Worm (Caenorhabditis elegans) whole organism, L4 larva: Measurements from ENCODE around the gene F57G4.10.

Experiments used
- F10B5.3 ChIP-seq: sonication (generic microtip); optimal IDR thresholded peaks from 2 replicates; lab custom pipeline; 2016; ENCODE audit warnings: mild to moderate bottlenecking, missing genetic modification characterization, missing compliant biosample characterization
- F37D6.2 ChIP-seq: sonication (generic microtip); optimal IDR thresholded peaks from 2 replicates; lab custom pipeline; 2016; ENCODE audit warnings: mild to moderate bottlenecking, missing genetic modification characterization, missing compliant biosample characterization
- T20F7.1 ChIP-seq: fragments of 200-800 bp; sonication (Bioruptor generic); optimal IDR thresholded peaks from 2 replicates; lab custom pipeline; 2018; ENCODE audit warnings: mild to moderate bottlenecking, missing genetic modification characterization, missing compliant biosample characterization
- Y48G9A.11 ChIP-seq: fragments of 200-800 bp; sonication (Bioruptor generic); IDR thresholded peaks from 2 replicates; pipeline ENCODE4 v1.3.6; 2022; ENCODE audit warnings: missing genetic modification reagents, missing genetic modification characterization, missing compliant biosample characterization
- Y5F2A.4 ChIP-seq: fragments of 200-800 bp; sonication (Bioruptor generic); optimal IDR thresholded peaks from 2 replicates; lab custom pipeline; 2018; ENCODE audit warnings: mild to moderate bottlenecking, missing genetic modification characterization, missing compliant biosample characterization
- Y75B8A.6 ChIP-seq: fragments of 200-800 bp; sonication (Bioruptor generic); IDR thresholded peaks from 2 replicates; pipeline ENCODE4 v1.3.6; 2022; ENCODE audit warnings: missing genetic modification reagents, missing genetic modification characterization, missing compliant biosample characterization
- ZK546.5 ChIP-seq, 2 experiments: sonication (generic microtip); optimal IDR thresholded peaks; 2 replicates each; lab custom pipeline; 2017; ENCODE audit warnings: missing biosample characterization in 2 of 2, missing genetic modification characterization in 2 of 2
- aha-1 ChIP-seq: fragments of 150-350 bp; peaks from one replicate; lab custom pipeline; 2014; ENCODE audit warnings: missing biosample characterization, missing genetic modification characterization
- aly-2 ChIP-seq: sonication (generic microtip); optimal IDR thresholded peaks from 2 replicates; lab custom pipeline; 2018; ENCODE audit warnings: missing biosample characterization, missing genetic modification characterization
- ceh-62 ChIP-seq: sonication (generic microtip); optimal IDR thresholded peaks from 2 replicates; lab custom pipeline; 2017; ENCODE audit warnings: missing biosample characterization, missing genetic modification characterization
- ces-1 ChIP-seq: fragments of 150-350 bp; sonication (generic microtip); optimal IDR thresholded peaks from 4 replicates; lab custom pipeline; 2014; ENCODE audit warnings: missing biosample characterization, missing genetic modification reagents, missing genetic modification characterization
- ctbp-1 ChIP-seq: fragments of 200-800 bp; sonication (Bioruptor generic); IDR thresholded peaks from 2 replicates; pipeline ENCODE4 v1.3.6; 2022; ENCODE audit warnings: missing genetic modification reagents, missing genetic modification characterization, missing compliant biosample characterization
- daf-12 ChIP-seq: fragments of 150-350 bp; optimal IDR thresholded peaks from 2 replicates; lab custom pipeline; 2014; ENCODE audit warnings: missing biosample characterization, missing genetic modification reagents, missing genetic modification characterization
- daf-16 ChIP-seq, 3 experiments: sonication (generic microtip); optimal IDR thresholded peaks; 2 replicates each; lab custom pipeline; 2016 to 2017; ENCODE audit warnings: missing genetic modification characterization in 3 of 3, missing genetic modification reagents in 3 of 3, mild to moderate bottlenecking in 2 of 3, missing compliant biosample characterization in 2 of 3, missing biosample characterization in 1 of 3, moderate library complexity in 1 of 3
- dmd-9 ChIP-seq: fragments of 200-800 bp; sonication (Bioruptor generic); IDR thresholded peaks from 2 replicates; pipeline ENCODE4 v1.3.6; 2022; ENCODE audit warnings: missing genetic modification reagents, missing genetic modification characterization, missing compliant biosample characterization
- duxl-1 ChIP-seq: sonication (generic microtip); optimal IDR thresholded peaks from 2 replicates; lab custom pipeline; 2016; ENCODE audit warnings: mild to moderate bottlenecking, missing genetic modification characterization, moderate library complexity, missing compliant biosample characterization; ENCODE audit not compliant: poor library complexity
- fos-1 ChIP-seq: fragments of 150-350 bp; optimal IDR thresholded peaks from 2 replicates; lab custom pipeline; 2014; ENCODE audit warnings: missing biosample characterization, missing genetic modification characterization
- hif-1 ChIP-seq, 2 experiments: sonication (generic microtip); optimal IDR thresholded peaks; 2 replicates each; lab custom pipeline; 2016 to 2017; ENCODE audit warnings: missing compliant biosample characterization in 2 of 2, missing genetic modification characterization in 2 of 2, missing genetic modification reagents in 2 of 2, missing genotype in 2 of 2, mild to moderate bottlenecking in 1 of 2
- jun-1 ChIP-seq: fragments of 150-350 bp; optimal IDR thresholded peaks from 2 replicates; lab custom pipeline; 2014; ENCODE audit warnings: missing biosample characterization, missing genetic modification reagents, missing genetic modification characterization
- lin-29 ChIP-seq: fragments of 200-800 bp; sonication (Bioruptor generic); IDR thresholded peaks from 2 replicates; pipeline ENCODE4 v1.3.6; 2022; ENCODE audit warnings: missing genetic modification reagents, missing genetic modification characterization, missing compliant biosample characterization
- lir-3 ChIP-seq: sonication (generic microtip); optimal IDR thresholded peaks from 2 replicates; lab custom pipeline; 2016; ENCODE audit warnings: mild to moderate bottlenecking, missing genetic modification characterization, missing compliant biosample characterization
- lsy-2 ChIP-seq, 2 experiments: fragments of 150-350 bp in 1 of 2; sonication (generic microtip) in 1 of 2; optimal IDR thresholded peaks; 2 replicates each; lab custom pipeline; 2014 to 2017; ENCODE audit warnings: missing biosample characterization in 2 of 2, missing genetic modification characterization in 2 of 2
- madf-9 ChIP-seq: fragments of 200-800 bp; sonication (Bioruptor generic); conservative IDR thresholded peaks from 2 replicates; pipeline ENCODE4 v1.3.6; 2022; ENCODE audit warnings: missing genetic modification reagents, missing genetic modification characterization, missing compliant biosample characterization
- mxl-2 ChIP-seq: fragments of 200-800 bp; sonication (Bioruptor generic); conservative IDR thresholded peaks from 2 replicates; pipeline ENCODE4 v1.3.6; 2022; ENCODE audit warnings: missing genetic modification reagents, missing genetic modification characterization, missing compliant biosample characterization
- mxl-3 ChIP-seq: fragments of 200-800 bp; sonication (Bioruptor generic); optimal IDR thresholded peaks from 2 replicates; lab custom pipeline; 2018; ENCODE audit warnings: mild to moderate bottlenecking, missing genetic modification characterization, missing compliant biosample characterization
- nhr-10 ChIP-seq: fragments of 150-350 bp; optimal IDR thresholded peaks from 2 replicates; lab custom pipeline; 2014; ENCODE audit warnings: missing biosample characterization, missing genetic modification characterization
- nhr-111 ChIP-seq: fragments of 200-800 bp; sonication (Bioruptor generic); optimal IDR thresholded peaks from 2 replicates; lab custom pipeline; 2018; ENCODE audit warnings: mild to moderate bottlenecking, missing genetic modification characterization, missing compliant biosample characterization
- nhr-237 ChIP-seq: sonication (generic microtip); optimal IDR thresholded peaks from 2 replicates; lab custom pipeline; 2017; ENCODE audit warnings: missing biosample characterization, missing genetic modification characterization
- nhr-48 ChIP-seq: sonication (generic microtip); optimal IDR thresholded peaks from 2 replicates; lab custom pipeline; 2016; ENCODE audit warnings: mild to moderate bottlenecking, missing genetic modification characterization, missing compliant biosample characterization
- nhr-6 ChIP-seq: fragments of 150-350 bp; optimal IDR thresholded peaks from 2 replicates; lab custom pipeline; 2014; ENCODE audit warnings: missing biosample characterization, missing genetic modification characterization
- pqm-1 ChIP-seq: sonication (generic microtip); optimal IDR thresholded peaks from 2 replicates; lab custom pipeline; 2017; ENCODE audit warnings: missing biosample characterization, missing genetic modification characterization
- rbr-2 ChIP-seq: sonication (generic microtip); optimal IDR thresholded peaks from 2 replicates; lab custom pipeline; 2016; ENCODE audit warnings: missing genotype, missing genetic modification characterization, missing compliant biosample characterization
- saeg-2 ChIP-seq: fragments of 200-800 bp; sonication (Bioruptor generic); IDR thresholded peaks from 2 replicates; pipeline ENCODE4 v1.3.6; 2022; ENCODE audit warnings: missing genetic modification reagents, missing genetic modification characterization, missing compliant biosample characterization
- sdz-12 ChIP-seq: fragments of 200-800 bp; sonication (Bioruptor generic); optimal IDR thresholded peaks from 2 replicates; lab custom pipeline; 2018; ENCODE audit warnings: mild to moderate bottlenecking, missing genetic modification characterization, missing compliant biosample characterization
- set-16 ChIP-seq: fragments of 200-800 bp; sonication (Bioruptor generic); IDR thresholded peaks from 2 replicates; pipeline ENCODE4 v1.3.6; 2022; ENCODE audit warnings: missing genetic modification reagents, missing genetic modification characterization, missing compliant biosample characterization
- skn-1 ChIP-seq: fragments of 150-350 bp; optimal IDR thresholded peaks from 2 replicates; lab custom pipeline; 2014; ENCODE audit warnings: missing biosample characterization, missing genetic modification characterization
- snpc-4 ChIP-seq: fragments of 150-350 bp; optimal IDR thresholded peaks from 2 replicates; lab custom pipeline; 2014; ENCODE audit warnings: missing biosample characterization, missing genetic modification characterization
- spr-1 ChIP-seq: sonication (generic microtip); optimal IDR thresholded peaks from 2 replicates; lab custom pipeline; 2016; ENCODE audit warnings: mild to moderate bottlenecking, missing genetic modification characterization, missing compliant biosample characterization
- tag-97 ChIP-seq: fragments of 200-800 bp; sonication (Bioruptor generic); IDR thresholded peaks from 2 replicates; pipeline ENCODE4 v1.3.6; 2022; ENCODE audit warnings: missing genetic modification characterization, missing compliant biosample characterization
- tra-1 ChIP-seq: fragments of 200-800 bp; sonication (Bioruptor generic); IDR thresholded peaks from 2 replicates; pipeline ENCODE4 v1.3.6; 2022; ENCODE audit warnings: missing genetic modification reagents, missing genetic modification characterization, missing compliant biosample characterization
- unc-62 ChIP-seq, 3 experiments: fragments of 150-350 bp in 1 of 3; sonication (generic microtip); optimal IDR thresholded peaks in 2 of 3; peaks in 1 of 3; 1 replicate in 1 of 3; 2 replicates in 2 of 3; lab custom pipeline; 2014 to 2017; ENCODE audit warnings: missing biosample characterization in 3 of 3, missing genetic modification characterization in 3 of 3, missing genetic modification reagents in 3 of 3, missing genotype in 1 of 3
- vab-7 ChIP-seq: fragments of 200-800 bp; sonication (Bioruptor generic); IDR thresholded peaks from 2 replicates; pipeline ENCODE4 v1.3.6; 2022; ENCODE audit warnings: missing genetic modification reagents, missing genetic modification characterization, missing compliant biosample characterization
- zag-1 ChIP-seq: fragments of 150-350 bp; optimal IDR thresholded peaks from 2 replicates; lab custom pipeline; 2014; ENCODE audit warnings: missing biosample characterization, missing genetic modification characterization
- zfp-3 ChIP-seq: fragments of 200-800 bp; sonication (Bioruptor generic); conservative IDR thresholded peaks from 2 replicates; pipeline ENCODE4 v1.3.6; 2022; ENCODE audit warnings: missing genetic modification reagents, missing genetic modification characterization, missing compliant biosample characterization
- zip-2 ChIP-seq: fragments of 150-350 bp; optimal IDR thresholded peaks from 2 replicates; lab custom pipeline; 2014; ENCODE audit warnings: missing biosample characterization, missing genetic modification characterization
- ztf-11 ChIP-seq: fragments of 150-350 bp; optimal IDR thresholded peaks from 2 replicates; lab custom pipeline; 2014; ENCODE audit warnings: missing biosample characterization, missing genetic modification characterization
- ztf-7 ChIP-seq: fragments of 150-350 bp; optimal IDR thresholded peaks from 2 replicates; lab custom pipeline; 2014; ENCODE audit warnings: missing biosample characterization, missing genetic modification characterization

F57G4.10 gene

ce11 chrV:17662260-17662659 is 33.6 kb downstream of the F57G4.10 start (continued):
- TF ChIP-seq dmd-9: no peak

- TF ChIP-seq mxl-2 (GFP tag; lab: Robert Waterston, UW): no peak
- TF ChIP-seq ZK546.5 (tag; optimal IDR thresholded peaks at IDR 0.05; lab: Kevin White, UChicago): no peak
- no peak for TF ChIP-seq tag-97 (GFP tag; lab: Robert Waterston, UW)
- TF ChIP-seq aly-2 (tag; lab: Kevin White, UChicago): no peak
- TF ChIP-seq zag-1 (tag; lab: Kevin White, UChicago): no peak
- no peak for TF ChIP-seq nhr-48
- TF ChIP-seq set-16 (GFP tag; lab: Robert Waterston, UW): peak; percentile 69
- no peak for TF ChIP-seq hif-1 (tag; optimal IDR thresholded peaks at IDR 0.05; lab: Kevin White, UChicago)
- TF ChIP-seq zfp-3: no peak
- TF ChIP-seq madf-9 (GFP tag; lab: Robert Waterston, UW): no peak
- TF ChIP-seq tra-1: no peak
- no peak for TF ChIP-seq saeg-2 (GFP tag; lab: Robert Waterston, UW)
- no peak for TF ChIP-seq zip-2 (tag; lab: Kevin White, UChicago)
- TF ChIP-seq nhr-6 (tag; lab: Kevin White, UChicago): no peak
- no peak for TF ChIP-seq Y5F2A.4
- TF ChIP-seq ztf-11 (tag; lab: Kevin White, UChicago): no peak
- no peak for TF ChIP-seq spr-1 (tag; lab: Kevin White, UChicago)
- TF ChIP-seq nhr-10 (tag; lab: Kevin White, UChicago): no peak
- no peak for TF ChIP-seq ctbp-1
- TF ChIP-seq vab-7: 0 out of 2 replicates have a peak, but pooled peaks have one; percentile 29
- TF ChIP-seq skn-1 (tag; lab: Kevin White, UChicago): no peak
- TF ChIP-seq aha-1 (tag; lab: Kevin White, UChicago): peak; percentile 3
- TF ChIP-seq F37D6.2 (tag; lab: Kevin White, UChicago): no peak
- 0 out of 2 replicates have a peak, but pooled peaks have one; percentile 39 for TF ChIP-seq Y48G9A.11 (GFP tag; lab: Robert Waterston, UW)
- no peak for TF ChIP-seq fos-1 (tag; lab: Kevin White, UChicago)
- TF ChIP-seq lin-29 (GFP tag; lab: Robert Waterston, UW): no peak
- no peak for TF ChIP-seq unc-62 (GFP tag; optimal IDR thresholded peaks at IDR 0.05 in 1 of 2; lab: Kevin White, UChicago)
- no peak for TF ChIP-seq unc-62 (tag; optimal IDR thresholded peaks at IDR 0.05; lab: Kevin White, UChicago)
- TF ChIP-seq T20F7.1 (GFP tag; lab: Kevin White, UChicago): no peak
- no peak for TF ChIP-seq lsy-2 (tag; optimal IDR thresholded peaks at IDR 0.05; lab: Kevin White, UChicago)
- no peak for TF ChIP-seq daf-12 (tag; lab: Kevin White, UChicago)
Observed at ce11 chrV:17664367-17664766, 35.7 kb downstream of the F57G4.10 start.

ce11 chrV:17665906-17666305 is 37.2 kb downstream of the F57G4.10 start, which contains the start of gene F59A1.11:
Gene F59A1.11 (minus strand): TSS chrV:17666006.
- TF ChIP-seq jun-1 (tag; lab: Kevin White, UChicago) (no peak), daf-16 (GFP tag; optimal IDR thresholded peaks at IDR 0.05; lab: Kevin White, UChicago) (no peak), daf-16 (tag; optimal IDR thresholded peaks at IDR 0.05; lab: Kevin White, UChicago) (no peak), duxl-1 (no peak), ceh-62 (tag; lab: Kevin White, UChicago) (no peak)

- no peak for TF ChIP-seq mxl-3 (GFP tag; lab: Kevin White, UChicago)
- no peak for TF ChIP-seq ces-1
- TF ChIP-seq pqm-1: no peak
- TF ChIP-seq lir-3 (tag; lab: Kevin White, UChicago): no peak
- TF ChIP-seq nhr-111 (GFP tag; lab: Kevin White, UChicago): no peak
- no peak for TF ChIP-seq snpc-4 (tag; lab: Kevin White, UChicago)
- no peak for TF ChIP-seq lsy-2 (tag; optimal IDR thresholded peaks at IDR 0.05; lab: Kevin White, UChicago)
- no peak for TF ChIP-seq vab-7
- no peak for TF ChIP-seq Y75B8A.6 (GFP tag; lab: Robert Waterston, UW)
- no peak for TF ChIP-seq nhr-48
- no peak for TF ChIP-seq tra-1
- no peak for TF ChIP-seq F10B5.3
- TF ChIP-seq aly-2 (tag; lab: Kevin White, UChicago): no peak
- TF ChIP-seq nhr-237 (tag; lab: Kevin White, UChicago): no peak
- TF ChIP-seq ztf-7 (tag; lab: Kevin White, UChicago): no peak
- TF ChIP-seq sdz-12: no peak
- TF ChIP-seq rbr-2 (tag; lab: Kevin White, UChicago): no peak
- TF ChIP-seq skn-1 (tag; lab: Kevin White, UChicago): no peak
Observed at ce11 chrV:17667676-17668075, 39.0 kb downstream of the F57G4.10 start, which contains the start of gene F59A1.12. Gene F59A1.12 (minus strand): TSS chrV:17667776.
